Worm (Caenorhabditis elegans): ENCODE data around the gene nasp-1.

nasp-1 gene

ce11 chrII:11086770-11087169, 19.6 kb upstream of the nasp-1 start:
- no peak for TF ChIP-seq snpc-4 (tag; optimal IDR thresholded peaks at IDR 0.05)
- TF ChIP-seq nhr-71 (tag; optimal IDR thresholded peaks at IDR 0.05) = no peak
- TF ChIP-seq fkh-8 (tag; optimal IDR thresholded peaks at IDR 0.05) = no peak
- no peak for TF ChIP-seq nhr-77 (tag; optimal IDR thresholded peaks at IDR 0.05)
- TF ChIP-seq unc-30 (tag; optimal IDR thresholded peaks at IDR 0.05) = no peak
- no peak for TF ChIP-seq zag-1 (tag; optimal IDR thresholded peaks at IDR 0.05)
- TF ChIP-seq mep-1 (tag; optimal IDR thresholded peaks at IDR 0.05) = no peak
- no peak for TF ChIP-seq pag-3 (tag; optimal IDR thresholded peaks at IDR 0.05; ENCODE audit: borderline replicate concordance, insufficient read depth)
- no peak for TF ChIP-seq nhr-84 (tag; optimal IDR thresholded peaks at IDR 0.05)
- TF ChIP-seq nhr-20 (tag; optimal IDR thresholded peaks at IDR 0.05) = no peak
- no peak for TF ChIP-seq lin-35 (GFP tag; optimal IDR thresholded peaks at IDR 0.05)
- no peak for TF ChIP-seq fkh-10 (GFP tag; optimal IDR thresholded peaks at IDR 0.05)
- TF ChIP-seq nhr-237 (tag; optimal IDR thresholded peaks at IDR 0.05) = no peak
- TF ChIP-seq efl-1 (optimal IDR thresholded peaks at IDR 0.05) = no peak
- no peak for TF ChIP-seq efl-1 (GFP tag; optimal IDR thresholded peaks at IDR 0.05 in 1 of 2)

- TF ChIP-seq alr-1 (tag; optimal IDR thresholded peaks at IDR 0.05; ENCODE audit: borderline replicate concordance) (no peak), sptf-1 (tag; optimal IDR thresholded peaks at IDR 0.05) (no peak), lin-14 (GFP tag; optimal IDR thresholded peaks at IDR 0.05) (peak; percentile 6)
Measured at ce11 chrII:11088137-11088536, 18.3 kb upstream of the nasp-1 start.

- no peak for TF ChIP-seq vab-15 (tag; optimal IDR thresholded peaks at IDR 0.05)
- TF ChIP-seq nhr-28 (tag; optimal IDR thresholded peaks at IDR 0.05) = no peak
- no peak for TF ChIP-seq tbx-2 (tag; optimal IDR thresholded peaks at IDR 0.05)
- no peak for TF ChIP-seq ceh-63 (GFP tag; optimal IDR thresholded peaks at IDR 0.05)
- no peak for TF ChIP-seq nhr-11 (tag; optimal IDR thresholded peaks at IDR 0.05)
Measured at ce11 chrII:11089356-11089755, 17.1 kb upstream of the nasp-1 start, which contains the start of gene unc-53. unc-53 (minus strand) TSS chrII:11089456.

ce11 chrII:11091577-11091976, 14.8 kb upstream of the nasp-1 start:
- TF ChIP-seq elt-3 (tag; optimal IDR thresholded peaks at IDR 0.05) = no peak
- TF ChIP-seq nhr-77 (tag; optimal IDR thresholded peaks at IDR 0.05) = no peak
- TF ChIP-seq alr-1 (tag; optimal IDR thresholded peaks at IDR 0.05; ENCODE audit: borderline replicate concordance) = no peak
- TF ChIP-seq fkh-10 (GFP tag; optimal IDR thresholded peaks at IDR 0.05) = peak; percentile 75
- no peak for TF ChIP-seq mdl-1 (tag; optimal IDR thresholded peaks at IDR 0.05)
- TF ChIP-seq snu-23 (GFP tag; optimal IDR thresholded peaks at IDR 0.05) = no peak
- no peak for TF ChIP-seq irx-1 (tag; optimal IDR thresholded peaks at IDR 0.05)
- TF ChIP-seq lin-14 (GFP tag; optimal IDR thresholded peaks at IDR 0.05) = peak; percentile 69

ce11 chrII:11092413-11092812, 14.0 kb upstream of the nasp-1 start, which contains the start of gene rpl-42:
rpl-42 (plus strand) TSS chrII:11092713.
- TF ChIP-seq mef-2 (tag; optimal IDR thresholded peaks at IDR 0.05) (no peak), nhr-11 (tag; optimal IDR thresholded peaks at IDR 0.05) (no peak), F16B12.6 (tag; optimal IDR thresholded peaks at IDR 0.05) (no peak), egl-13 (tag; optimal IDR thresholded peaks at IDR 0.05) (no peak), tlp-1 (tag; optimal IDR thresholded peaks at IDR 0.05) (no peak), mab-9 (GFP tag; IDR thresholded peaks at IDR 0.05) (no peak), xbp-1 (tag; optimal IDR thresholded peaks at IDR 0.05) (no peak), elt-2 (tag; optimal IDR thresholded peaks at IDR 0.05) (no peak), mdl-1 (tag; optimal IDR thresholded peaks at IDR 0.05) (no peak), snu-23 (GFP tag; optimal IDR thresholded peaks at IDR 0.05) (no peak), mep-1 (tag; optimal IDR thresholded peaks at IDR 0.05) (no peak), fos-1 (tag; optimal IDR thresholded peaks at IDR 0.05) (no peak)
